Worm (Caenorhabditis elegans) whole organism, mixed stage, embryonic: ENCODE results near the gene txt-12.

Experiments used
- ces-1 ChIP-seq: fragments of 150-350 bp; optimal IDR thresholded peaks from 2 replicates; lab custom pipeline; 2014; ENCODE audit warnings: missing biosample characterization, missing genetic modification reagents, missing genetic modification characterization
- lin-13 ChIP-seq: fragments of 150-350 bp; optimal IDR thresholded peaks from 2 replicates; lab custom pipeline; 2014; ENCODE audit warnings: missing biosample characterization, missing genetic modification characterization
- snpc-4 ChIP-seq: fragments of 150-350 bp; optimal IDR thresholded peaks from 2 replicates; lab custom pipeline; 2014; ENCODE audit warnings: missing biosample characterization, missing genetic modification characterization

DNA sequence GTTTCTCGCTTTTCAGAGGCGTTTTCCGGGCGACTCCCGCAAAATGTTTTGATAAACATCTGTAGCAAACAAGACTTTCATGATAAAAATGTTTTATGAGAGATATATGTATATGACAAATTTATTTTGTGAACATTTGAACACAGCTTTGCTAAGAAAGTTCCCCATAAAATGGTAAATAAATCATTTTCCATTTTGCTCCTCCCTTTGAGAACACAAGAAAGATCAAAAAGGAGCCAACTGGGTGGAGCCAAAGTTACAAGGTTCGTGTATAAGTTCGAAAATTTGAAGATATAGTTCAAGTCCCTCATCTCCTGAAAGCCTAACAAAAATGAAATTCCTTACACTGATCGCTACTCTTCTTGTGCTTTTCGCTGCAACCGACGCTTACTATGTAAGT is 2.3 kb upstream of the txt-12 start, which contains the start of gene C01G10.17:
- TF ChIP-seq snpc-4 (tag; lab: Kevin White, UChicago) (no peak), lin-13 (tag; lab: Kevin White, UChicago) (no peak), ces-1 (GFP tag; lab: Kevin White, UChicago) (no peak)
